Fruit fly (Drosophila melanogaster) whole organism, wandering third instar larva: ENCODE measurements around the gene CG5079.

Source experiments
- Abd-B ChIP-seq: fragments of >200 bp; optimal IDR thresholded peaks from 2 replicates; lab custom pipeline; 2017; ENCODE audit warnings: missing biosample characterization, missing genetic modification characterization
- CG32264 ChIP-seq: fragments of 200-800 bp; sonication (Bioruptor generic); optimal IDR thresholded peaks from 2 replicates; lab custom pipeline; 2016; ENCODE audit warnings: missing biosample characterization, missing genetic modification characterization
- CG9705 ChIP-seq: fragments of 200-800 bp; sonication (Bioruptor generic); optimal IDR thresholded peaks from 2 replicates; lab custom pipeline; 2018; ENCODE audit warnings: missing biosample characterization, mild to moderate bottlenecking, missing genetic modification characterization
- CrebA ChIP-seq: fragments of 200-800 bp; sonication (Bioruptor generic); optimal IDR thresholded peaks from 2 replicates; lab custom pipeline; 2016; ENCODE audit warnings: missing biosample characterization, mild to moderate bottlenecking, missing genetic modification characterization, borderline replicate concordance
- Dfd ChIP-seq: fragments of >200 bp; optimal IDR thresholded peaks from 2 replicates; lab custom pipeline; 2017; ENCODE audit warnings: missing biosample characterization, missing genetic modification characterization
- Dif ChIP-seq: fragments of 200-275, 200-300 bp; sonication (Bioruptor generic); optimal IDR thresholded peaks from 2 replicates; lab custom pipeline; 2018; ENCODE audit warnings: missing biosample characterization, missing genetic modification characterization; ENCODE audit not compliant: partially characterized antibody
- GATAd ChIP-seq: sonication (Bioruptor generic); optimal IDR thresholded peaks from 2 replicates; lab custom pipeline; 2016; ENCODE audit warnings: missing biosample characterization, missing genetic modification characterization
- HLH106 ChIP-seq: fragments of 200-800 bp; optimal IDR thresholded peaks from 3 replicates; lab custom pipeline; 2019; ENCODE audit warnings: missing biosample characterization, mild to moderate bottlenecking, missing genetic modification characterization, moderate library complexity
- Hnf4 ChIP-seq: fragments of 200-800 bp; sonication (Bioruptor generic); optimal IDR thresholded peaks from 2 replicates; lab custom pipeline; 2016; ENCODE audit warnings: missing biosample characterization, mild to moderate bottlenecking, missing genetic modification characterization
- Hr78 ChIP-seq: fragments of >200 bp; optimal IDR thresholded peaks from 2 replicates; lab custom pipeline; 2017; ENCODE audit warnings: missing biosample characterization, missing genetic modification characterization
- Hr83 ChIP-seq: fragments of 200-300 bp; sonication (Bioruptor generic); optimal IDR thresholded peaks from 2 replicates; lab custom pipeline; 2016; ENCODE audit warnings: missing biosample characterization, mild to moderate bottlenecking, missing genetic modification characterization, moderate library complexity; ENCODE audit not compliant: poor library complexity, severe bottlenecking
- Jra ChIP-seq: sonication (Bioruptor generic); optimal IDR thresholded peaks from 2 replicates; lab custom pipeline; 2016; ENCODE audit warnings: missing biosample characterization, missing genetic modification characterization
- Mio ChIP-seq: sonication (Bioruptor generic); optimal IDR thresholded peaks from 2 replicates; lab custom pipeline; 2016; ENCODE audit warnings: missing biosample characterization, missing genetic modification characterization
- Myc ChIP-seq: fragments of >200 bp; optimal IDR thresholded peaks from 2 replicates; lab custom pipeline; 2017
- N ChIP-seq: fragments of >200 bp; optimal IDR thresholded peaks from 2 replicates; lab custom pipeline; 2018; ENCODE audit warnings: missing biosample characterization, missing external identifiers, missing genetic modification characterization
- OdsH ChIP-seq: fragments of 200-800 bp; sonication (Bioruptor generic); optimal IDR thresholded peaks from 2 replicates; lab custom pipeline; 2016; ENCODE audit warnings: missing biosample characterization, mild to moderate bottlenecking, missing genetic modification characterization
- Rel ChIP-seq, 2 experiments: fragments of 200-800 bp; sonication (Bioruptor generic) in 1 of 2; optimal IDR thresholded peaks; 2 replicates in 1 of 2; 3 replicates in 1 of 2; lab custom pipeline; 2016 to 2019; ENCODE audit warnings: mild to moderate bottlenecking in 2 of 2, missing biosample characterization in 2 of 2, missing genetic modification characterization in 2 of 2, moderate library complexity in 1 of 2
- Sp1 ChIP-seq: fragments of 200-800 bp; sonication (Bioruptor generic); optimal IDR thresholded peaks from 3 replicates; lab custom pipeline; 2019; ENCODE audit warnings: missing biosample characterization, mild to moderate bottlenecking, missing genetic modification characterization, moderate library complexity
- Vsx2 ChIP-seq: fragments of 200-300, 225-300 bp; sonication (Bioruptor generic); optimal IDR thresholded peaks from 2 replicates; lab custom pipeline; 2018; ENCODE audit warnings: missing biosample characterization, missing genetic modification characterization; ENCODE audit not compliant: partially characterized antibody
- br ChIP-seq: fragments of 200-800 bp; sonication (Bioruptor generic); optimal IDR thresholded peaks from 2 replicates; lab custom pipeline; 2016; ENCODE audit warnings: missing biosample characterization, missing genetic modification characterization
- brk ChIP-seq: fragments of 200-800 bp; sonication (Bioruptor generic); optimal IDR thresholded peaks from 2 replicates; lab custom pipeline; 2016; ENCODE audit warnings: missing biosample characterization, mild to moderate bottlenecking, missing genetic modification characterization
- dl ChIP-seq, 2 experiments: fragments of 175-275, 200-275 bp in 1 of 2; fragments of 200-275 bp in 1 of 2; sonication (Bioruptor generic); optimal IDR thresholded peaks; lab custom pipeline; 2018; ENCODE audit warnings: mild to moderate bottlenecking in 2 of 2, missing biosample characterization in 2 of 2, missing genetic modification characterization in 2 of 2, moderate library complexity in 2 of 2; ENCODE audit not compliant: partially characterized antibody in 2 of 2, insufficient read depth in 1 of 2
- dmrt93B ChIP-seq: fragments of 200-800 bp; sonication (Bioruptor generic); optimal IDR thresholded peaks from 2 replicates; lab custom pipeline; 2018; ENCODE audit warnings: missing biosample characterization, mild to moderate bottlenecking, missing genetic modification characterization
- dsf ChIP-seq: sonication (Bioruptor generic); optimal IDR thresholded peaks from 2 replicates; lab custom pipeline; 2016; ENCODE audit warnings: missing biosample characterization, missing genetic modification characterization, borderline replicate concordance
- ey ChIP-seq: fragments of 200-800 bp; sonication (Bioruptor generic); optimal IDR thresholded peaks from 2 replicates; lab custom pipeline; 2016; ENCODE audit warnings: missing biosample characterization, missing genetic modification characterization
- foxo ChIP-seq, 2 experiments: fragments of 200-800 bp; sonication (Bioruptor generic); optimal IDR thresholded peaks; 2 replicates in 1 of 2; 3 replicates in 1 of 2; lab custom pipeline; 2016 to 2017; ENCODE audit warnings: missing biosample characterization in 2 of 2, missing genetic modification characterization in 2 of 2
- fru ChIP-seq: fragments of 200-800 bp; sonication (Bioruptor generic); optimal IDR thresholded peaks from 3 replicates; lab custom pipeline; 2016; ENCODE audit warnings: missing biosample characterization, mild to moderate bottlenecking, missing genetic modification characterization
- h ChIP-seq: fragments of 200-800 bp; sonication (Bioruptor generic); optimal IDR thresholded peaks from 3 replicates; lab custom pipeline; 2016; ENCODE audit warnings: missing biosample characterization, mild to moderate bottlenecking, missing genetic modification characterization
- jim ChIP-seq: fragments of 175-275, 200-325 bp; sonication (Bioruptor generic); optimal IDR thresholded peaks from 2 replicates; lab custom pipeline; 2016; ENCODE audit warnings: missing biosample characterization, mild to moderate bottlenecking, missing genetic modification characterization
- lola ChIP-seq: fragments of >200 bp; optimal IDR thresholded peaks from 2 replicates; lab custom pipeline; 2017; ENCODE audit warnings: missing biosample characterization, missing genetic modification characterization
- pan ChIP-seq: fragments of >200 bp; optimal IDR thresholded peaks from 2 replicates; lab custom pipeline; 2017
- psq ChIP-seq: fragments of 200-800 bp; sonication (Bioruptor generic); optimal IDR thresholded peaks from 3 replicates; lab custom pipeline; 2017; ENCODE audit warnings: missing biosample characterization, mild to moderate bottlenecking, missing genetic modification characterization, moderate library complexity
- rgr ChIP-seq: fragments of 200-800 bp; sonication (Bioruptor generic); optimal IDR thresholded peaks from 3 replicates; lab custom pipeline; 2016; ENCODE audit warnings: missing biosample characterization, mild to moderate bottlenecking, missing genetic modification characterization
- sage ChIP-seq: fragments of 200-800 bp; sonication (Bioruptor generic); optimal IDR thresholded peaks from 2 replicates; lab custom pipeline; 2016; ENCODE audit warnings: missing biosample characterization, mild to moderate bottlenecking, missing genetic modification characterization
- sv ChIP-seq: fragments of 200-800 bp; sonication (Bioruptor generic); optimal IDR thresholded peaks from 3 replicates; lab custom pipeline; 2016; ENCODE audit warnings: missing biosample characterization, missing genetic modification characterization
- tai ChIP-seq: sonication (Bioruptor generic); optimal IDR thresholded peaks from 2 replicates; lab custom pipeline; 2016; ENCODE audit warnings: missing biosample characterization, missing genetic modification characterization
- usp ChIP-seq: fragments of >200 bp; optimal IDR thresholded peaks from 2 replicates; lab custom pipeline; 2017; ENCODE audit warnings: missing biosample characterization, missing genetic modification characterization
- woc ChIP-seq: sonication (Bioruptor generic); optimal IDR thresholded peaks from 2 replicates; lab custom pipeline; 2016; ENCODE audit warnings: missing biosample characterization, mild to moderate bottlenecking, missing genetic modification characterization

The CG5079 gene

dm6 chr3R:25631079-25631478, 17.6 kb downstream of the CG5079 start:
- TF ChIP-seq fru (GFP tag; lab: Kevin White, UChicago) (peak; percentile 59), dl (GFP tag; optimal IDR thresholded peaks at IDR 0.05; lab: Kevin White, UChicago; ENCODE audit: insufficient read depth in 1 of 2, partially characterized antibody in 2 of 2) (no peak), woc (peak; percentile 23), jim (GFP tag; lab: Kevin White, UChicago) (no peak), Dfd (GFP tag; lab: Kevin White, UChicago) (no peak), usp (GFP tag; lab: Kevin White, UChicago) (no peak), GATAd (GFP tag; lab: Kevin White, UChicago) (no peak), foxo (GFP tag; optimal IDR thresholded peaks at IDR 0.05; lab: Kevin White, UChicago) (peak in 1 of 2 experiments; percentile 65), HLH106 (tag; lab: Kevin White, UChicago) (peak; percentile 56), CrebA (GFP tag; lab: Kevin White, UChicago) (no peak), Abd-B (GFP tag; lab: Kevin White, UChicago) (no peak), br (GFP tag; lab: Kevin White, UChicago) (peak; percentile 52), CG32264 (no peak), dsf (GFP tag; lab: Kevin White, UChicago) (no peak), Hnf4 (peak; percentile 17), brk (no peak), psq (GFP tag; lab: Kevin White, UChicago) (peak; percentile 11), Hr83 (GFP tag; lab: Kevin White, UChicago) (no peak), Myc (lab: Kevin White, UChicago) (no peak), Dif (GFP tag; lab: Kevin White, UChicago) (no peak), Hr78 (GFP tag; lab: Kevin White, UChicago) (no peak), Mio (no peak), OdsH (GFP tag; lab: Kevin White, UChicago) (peak; percentile 39), Rel (GFP tag; optimal IDR thresholded peaks at IDR 0.05; lab: Kevin White, UChicago) (no peak), Rel (tag; optimal IDR thresholded peaks at IDR 0.05; lab: Kevin White, UChicago) (no peak), N (GFP tag; lab: Kevin White, UChicago) (no peak), rgr (GFP tag; lab: Kevin White, UChicago) (peak; percentile 56), Vsx2 (GFP tag; lab: Kevin White, UChicago) (no peak), sv (GFP tag; lab: Kevin White, UChicago) (peak; percentile 51), Jra (GFP tag; lab: Kevin White, UChicago) (no peak), h (GFP tag; lab: Kevin White, UChicago) (peak; percentile 68), pan (no peak), lola (no peak), ey (GFP tag; lab: Kevin White, UChicago) (peak; percentile 54), sage (no peak), CG9705 (GFP tag; lab: Kevin White, UChicago) (no peak), dmrt93B (GFP tag; lab: Kevin White, UChicago) (peak; percentile 23), tai (GFP tag; lab: Kevin White, UChicago) (no peak), Sp1 (GFP tag; lab: Kevin White, UChicago) (peak; percentile 47)

- peak; percentile 67 for TF ChIP-seq dmrt93B (GFP tag; lab: Kevin White, UChicago)
- peak; percentile 67 for TF ChIP-seq CG9705 (GFP tag; lab: Kevin White, UChicago)
- TF ChIP-seq rgr (GFP tag; lab: Kevin White, UChicago): peak; percentile 87
- peak; percentile 78 for TF ChIP-seq woc
- TF ChIP-seq dl (GFP tag; optimal IDR thresholded peaks at IDR 0.05; lab: Kevin White, UChicago; ENCODE audit: insufficient read depth in 1 of 2, partially characterized antibody in 2 of 2): no peak
- peak; percentile 86 for TF ChIP-seq Sp1 (GFP tag; lab: Kevin White, UChicago)
- TF ChIP-seq sage: peak; percentile 72
- peak in 1 of 2 experiments; percentile 87 for TF ChIP-seq foxo (GFP tag; optimal IDR thresholded peaks at IDR 0.05; lab: Kevin White, UChicago)
- no peak for TF ChIP-seq Mio
- peak; percentile 89 for TF ChIP-seq ey (GFP tag; lab: Kevin White, UChicago)
- TF ChIP-seq br (GFP tag; lab: Kevin White, UChicago): peak; percentile 86
- TF ChIP-seq OdsH (GFP tag; lab: Kevin White, UChicago): peak; percentile 87
- TF ChIP-seq CrebA (GFP tag; lab: Kevin White, UChicago): no peak
- TF ChIP-seq psq (GFP tag; lab: Kevin White, UChicago): peak; percentile 75
- TF ChIP-seq brk: peak; percentile 57
- TF ChIP-seq fru (GFP tag; lab: Kevin White, UChicago): peak; percentile 90
- peak; percentile 84 for TF ChIP-seq Hnf4
- TF ChIP-seq Myc (lab: Kevin White, UChicago): no peak
- TF ChIP-seq HLH106 (tag; lab: Kevin White, UChicago): peak; percentile 89
- peak; percentile 70 for TF ChIP-seq CG32264
- TF ChIP-seq Rel (GFP tag; optimal IDR thresholded peaks at IDR 0.05; lab: Kevin White, UChicago): peak; percentile 57
- TF ChIP-seq Rel (tag; optimal IDR thresholded peaks at IDR 0.05; lab: Kevin White, UChicago): peak; percentile 61
- TF ChIP-seq sv (GFP tag; lab: Kevin White, UChicago): no peak
- no peak for TF ChIP-seq Hr78 (GFP tag; lab: Kevin White, UChicago)
- TF ChIP-seq h (GFP tag; lab: Kevin White, UChicago): peak; percentile 88
- no peak for TF ChIP-seq jim (GFP tag; lab: Kevin White, UChicago)
These were observed 20.5 kb downstream of the CG5079 start for dm6 chr3R:25633865-25634460.
